Worm (Caenorhabditis elegans) whole organism, early embryonic: ENCODE data around the gene ZC373.2.

Experiments
- B0310.2 ChIP-seq: sonication (generic microtip); optimal IDR thresholded peaks from 2 replicates; lab custom pipeline; 2016; ENCODE audit warnings: mild to moderate bottlenecking, missing genetic modification characterization, missing compliant biosample characterization
- F13C5.2 ChIP-seq: sonication (generic microtip); optimal IDR thresholded peaks from 2 replicates; lab custom pipeline; 2017; ENCODE audit warnings: mild to moderate bottlenecking, missing genetic modification characterization, inconsistent platforms, missing compliant biosample characterization
- aly-1 ChIP-seq: sonication (generic microtip); optimal IDR thresholded peaks from 2 replicates; lab custom pipeline; 2016; ENCODE audit warnings: missing genetic modification characterization, missing compliant biosample characterization
- ama-1 ChIP-seq: fragments of 150-350 bp; optimal IDR thresholded peaks from 2 replicates; lab custom pipeline; 2014
- ceh-13 ChIP-seq: fragments of 200-800 bp; sonication (Bioruptor generic); optimal IDR thresholded peaks from 2 replicates; lab custom pipeline; 2018; ENCODE audit warnings: mild to moderate bottlenecking, missing genetic modification characterization, missing compliant biosample characterization
- ceh-36 ChIP-seq: sonication (generic microtip); optimal IDR thresholded peaks from 2 replicates; lab custom pipeline; 2016; ENCODE audit warnings: missing genetic modification characterization, inconsistent platforms, missing compliant biosample characterization
- ets-7 ChIP-seq: sonication (generic microtip); optimal IDR thresholded peaks from 2 replicates; lab custom pipeline; 2016; ENCODE audit warnings: missing genotype, missing genetic modification characterization, missing compliant biosample characterization
- flt-1 ChIP-seq: fragments of 200-800 bp; sonication (Bioruptor generic); IDR thresholded peaks from 2 replicates; pipeline ENCODE4 v1.3.6; 2022; ENCODE audit warnings: missing genetic modification characterization, missing compliant biosample characterization
- hmbx-1 ChIP-seq: sonication (generic microtip); optimal IDR thresholded peaks from 2 replicates; lab custom pipeline; 2016; ENCODE audit warnings: mild to moderate bottlenecking, missing genetic modification characterization, missing compliant biosample characterization
- hmg-4 ChIP-seq: fragments of 200-800 bp; sonication (Bioruptor generic); optimal IDR thresholded peaks from 2 replicates; lab custom pipeline; 2018; ENCODE audit warnings: mild to moderate bottlenecking, missing genetic modification characterization, missing compliant biosample characterization
- hnd-1 ChIP-seq: sonication (generic microtip); optimal IDR thresholded peaks from 2 replicates; lab custom pipeline; 2016; ENCODE audit warnings: missing genetic modification characterization, missing compliant biosample characterization
- pes-1 ChIP-seq: fragments of 200-800 bp; sonication (Bioruptor generic); IDR thresholded peaks from 2 replicates; pipeline ENCODE4 v1.3.6; 2022; ENCODE audit warnings: missing genetic modification reagents, missing genetic modification characterization, missing compliant biosample characterization
- scrt-1 ChIP-seq: fragments of 200-800 bp; sonication (Bioruptor generic); IDR thresholded peaks from 2 replicates; pipeline ENCODE4 v1.3.6; 2022; ENCODE audit warnings: missing genetic modification characterization, missing compliant biosample characterization
- sea-1 ChIP-seq: fragments of 200-800 bp; sonication (Bioruptor generic); conservative IDR thresholded peaks from 2 replicates; pipeline ENCODE4 v1.3.6; 2022; ENCODE audit warnings: missing genetic modification characterization, missing compliant biosample characterization
- tbx-11 ChIP-seq: fragments of 200-800 bp; sonication (Bioruptor generic); IDR thresholded peaks from 2 replicates; pipeline ENCODE4 v1.3.6; 2022; ENCODE audit warnings: missing genetic modification characterization, missing compliant biosample characterization
- tbx-37 ChIP-seq: fragments of 200-800 bp; sonication (Bioruptor generic); conservative IDR thresholded peaks from 2 replicates; pipeline ENCODE4 v1.3.6; 2022; ENCODE audit warnings: missing genetic modification reagents, missing genetic modification characterization, missing compliant biosample characterization
- tra-4 ChIP-seq: sonication (generic microtip); optimal IDR thresholded peaks from 2 replicates; lab custom pipeline; 2017; ENCODE audit warnings: missing genetic modification characterization, missing compliant biosample characterization

Gene ZC373.2

ce11 chrX:10081077-10081476 is 22.8 kb upstream of the ZC373.2 start:
- TF ChIP-seq flt-1 (GFP tag; lab: Robert Waterston, UW) (no peak), ama-1 (lab: Kevin White, UChicago) (no peak), ceh-36 (no peak), ceh-13 (GFP tag; lab: Kevin White, UChicago) (no peak), B0310.2 (tag; lab: Kevin White, UChicago) (no peak), sea-1 (no peak), tbx-37 (GFP tag; lab: Robert Waterston, UW) (no peak), ets-7 (tag; lab: Kevin White, UChicago) (no peak), hmg-4 (GFP tag; lab: Kevin White, UChicago) (no peak), tbx-11 (GFP tag; lab: Robert Waterston, UW) (no peak), hmbx-1 (tag; lab: Kevin White, UChicago) (no peak), tra-4 (tag; lab: Kevin White, UChicago) (no peak), aly-1 (no peak), pes-1 (GFP tag; lab: Robert Waterston, UW) (no peak), F13C5.2 (no peak), scrt-1 (GFP tag; lab: Robert Waterston, UW) (no peak), hnd-1 (no peak)

ce11 chrX:10079230-10079629 is 21.0 kb upstream of the ZC373.2 start:
- TF ChIP-seq hmg-4 (GFP tag; lab: Kevin White, UChicago) (no peak), B0310.2 (tag; lab: Kevin White, UChicago) (no peak), flt-1 (GFP tag; lab: Robert Waterston, UW) (no peak), hmbx-1 (tag; lab: Kevin White, UChicago) (no peak), pes-1 (GFP tag; lab: Robert Waterston, UW) (no peak), aly-1 (no peak), sea-1 (no peak), tra-4 (tag; lab: Kevin White, UChicago) (no peak), ceh-36 (no peak)

- no peak for TF ChIP-seq ets-7 (tag; lab: Kevin White, UChicago)
- TF ChIP-seq ama-1 (lab: Kevin White, UChicago), result no peak
- TF ChIP-seq aly-1, result no peak
- TF ChIP-seq hmbx-1 (tag; lab: Kevin White, UChicago), result no peak
- no peak for TF ChIP-seq flt-1 (GFP tag; lab: Robert Waterston, UW)
- TF ChIP-seq sea-1, result no peak
- TF ChIP-seq hmg-4 (GFP tag; lab: Kevin White, UChicago), result no peak
- TF ChIP-seq ceh-13 (GFP tag; lab: Kevin White, UChicago), result no peak
- no peak for TF ChIP-seq pes-1 (GFP tag; lab: Robert Waterston, UW)
- TF ChIP-seq F13C5.2, result no peak
- TF ChIP-seq scrt-1 (GFP tag; lab: Robert Waterston, UW), result no peak
- TF ChIP-seq tra-4 (tag; lab: Kevin White, UChicago), result no peak
Measured at ce11 chrX:10078637-10079036, 20.4 kb upstream of the ZC373.2 start.

- TF ChIP-seq tbx-37 (GFP tag; lab: Robert Waterston, UW), result no peak
Measured at ce11 chrX:10078089-10078488, 19.9 kb upstream of the ZC373.2 start.

DNA sequence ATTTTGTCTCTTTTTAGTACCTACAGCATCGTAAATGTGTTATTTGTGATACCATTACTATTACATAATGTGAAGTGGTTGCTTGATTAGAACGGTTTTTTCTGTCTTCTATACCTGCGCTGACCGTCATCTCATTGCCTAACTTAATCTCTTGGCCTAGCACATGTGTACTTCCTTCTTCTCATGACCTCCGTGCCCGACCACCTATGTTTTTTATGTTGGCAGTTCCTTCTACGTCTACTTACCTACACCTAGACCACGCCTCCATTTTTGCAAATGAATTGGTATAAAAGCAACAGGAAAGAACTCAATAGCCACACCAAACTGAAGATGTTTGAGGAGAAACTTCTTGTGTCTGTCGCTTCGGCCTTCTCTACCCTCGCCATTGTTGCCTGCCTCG is 19.1 kb upstream of the ZC373.2 start, which contains the start of gene col-176:
Gene col-176, plus strand, starts transcription at position 301 of the 400 bp plus-strand sequence.
- TF ChIP-seq ceh-36, result no peak
- TF ChIP-seq hmbx-1 (tag; lab: Kevin White, UChicago), result no peak
- TF ChIP-seq tra-4 (tag; lab: Kevin White, UChicago), result no peak
- no peak for TF ChIP-seq hnd-1
- TF ChIP-seq ama-1 (lab: Kevin White, UChicago), result no peak
- TF ChIP-seq scrt-1 (GFP tag; lab: Robert Waterston, UW), result no peak
- TF ChIP-seq sea-1, result no peak
- TF ChIP-seq F13C5.2, result no peak
- TF ChIP-seq tbx-37 (GFP tag; lab: Robert Waterston, UW), result no peak

DNA sequence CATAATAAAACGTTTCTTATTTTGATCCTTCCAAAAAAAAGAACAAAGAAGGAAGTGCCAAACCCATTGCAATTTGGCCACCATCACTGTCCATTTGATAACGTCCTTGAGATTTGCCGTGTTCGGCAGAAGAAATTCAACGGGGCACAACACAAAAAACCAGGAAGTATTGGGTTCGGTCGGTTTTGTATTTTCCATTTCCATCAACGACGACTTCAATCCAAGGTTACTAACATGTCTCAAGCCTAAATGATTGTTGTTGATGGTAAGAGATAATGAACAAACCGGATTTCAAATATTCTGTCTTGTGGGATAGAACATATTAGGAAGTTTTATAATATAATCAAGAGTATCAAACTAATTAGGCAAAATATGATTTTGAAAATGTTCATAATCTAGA is 18.1 kb upstream of the ZC373.2 start:
- TF ChIP-seq hmg-4 (GFP tag; lab: Kevin White, UChicago) (no peak), tbx-11 (GFP tag; lab: Robert Waterston, UW) (no peak), scrt-1 (GFP tag; lab: Robert Waterston, UW) (no peak), ceh-13 (GFP tag; lab: Kevin White, UChicago) (no peak), pes-1 (GFP tag; lab: Robert Waterston, UW) (no peak), ama-1 (lab: Kevin White, UChicago) (no peak), sea-1 (no peak), tbx-37 (GFP tag; lab: Robert Waterston, UW) (no peak), flt-1 (GFP tag; lab: Robert Waterston, UW) (no peak), hmbx-1 (tag; lab: Kevin White, UChicago) (no peak), B0310.2 (tag; lab: Kevin White, UChicago) (no peak), hnd-1 (no peak), ceh-36 (no peak), ets-7 (tag; lab: Kevin White, UChicago) (no peak), F13C5.2 (no peak), tra-4 (tag; lab: Kevin White, UChicago) (no peak), aly-1 (no peak)

ce11 chrX:10074988-10075387 is 16.8 kb upstream of the ZC373.2 start, which contains the start of gene dao-4:
Gene dao-4 (plus strand): TSS chrX:10075288.
- TF ChIP-seq tra-4 (tag; lab: Kevin White, UChicago), result no peak
- no peak for TF ChIP-seq F13C5.2
- TF ChIP-seq scrt-1 (GFP tag; lab: Robert Waterston, UW), result no peak
- TF ChIP-seq aly-1, result no peak

- peak; percentile 43 for TF ChIP-seq hmg-4 (GFP tag; lab: Kevin White, UChicago)
- TF ChIP-seq pes-1 (GFP tag; lab: Robert Waterston, UW), result no peak
- no peak for TF ChIP-seq ets-7 (tag; lab: Kevin White, UChicago)
- no peak for TF ChIP-seq tbx-11 (GFP tag; lab: Robert Waterston, UW)
- no peak for TF ChIP-seq tra-4 (tag; lab: Kevin White, UChicago)
- TF ChIP-seq F13C5.2, result no peak
- TF ChIP-seq ama-1 (lab: Kevin White, UChicago), result no peak
- TF ChIP-seq hmbx-1 (tag; lab: Kevin White, UChicago), result no peak
Measured at ce11 chrX:10074233-10074632, 16.0 kb upstream of the ZC373.2 start, which contains the start of gene ZC373.5. Gene ZC373.5 (minus strand): TSS chrX:10074391.
